Fruit fly (Drosophila melanogaster): Measurements from ENCODE around the gene CG13309.

DNA sequence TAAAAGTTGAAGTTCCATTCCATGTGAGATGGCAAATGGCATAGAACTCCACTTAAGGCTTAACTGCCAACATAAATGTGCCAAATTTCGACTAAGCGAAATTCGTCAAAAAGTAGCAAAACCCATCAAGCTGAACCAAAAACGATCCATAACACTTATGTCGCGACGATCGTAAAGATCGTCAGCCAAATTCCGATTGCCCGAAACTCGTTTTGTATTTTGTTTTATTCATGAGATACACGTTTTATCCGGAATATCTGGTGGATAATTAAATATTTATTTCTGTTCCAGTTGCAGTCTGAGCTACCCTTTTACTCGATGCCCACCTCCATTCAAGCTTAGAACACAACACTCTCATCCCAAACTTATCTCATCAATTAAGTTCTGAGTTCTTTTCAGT lies 20.8 kb downstream of the CG13309 start:
- TF ChIP-seq psq (optimal IDR thresholded peaks at IDR 0.05) (no peak), insv (optimal IDR thresholded peaks at IDR 0.05) (no peak), ttk (optimal IDR thresholded peaks at IDR 0.05) (no peak), h (optimal IDR thresholded peaks at IDR 0.05) (no peak), Myc (optimal IDR thresholded peaks at IDR 0.05) (no peak)

All from Kc167 (cell line).